Fruit fly (Drosophila melanogaster): ENCODE data around the gene CG18476.

Gene CG18476

dm6 chr3R:11650105-11651039, 27.5 kb downstream of the CG18476 start, which contains the start of the genes Csk and Elp1 (continued):
- TF ChIP-seq Hr51 (GFP tag; optimal IDR thresholded peaks at IDR 0.05): peak; percentile 40 to 51
- no peak for TF ChIP-seq Asciz (GFP tag; optimal IDR thresholded peaks at IDR 0.05)
- TF ChIP-seq CG6254 (GFP tag; optimal IDR thresholded peaks at IDR 0.05): no peak
- no peak for TF ChIP-seq Side (GFP tag; optimal IDR thresholded peaks at IDR 0.05)
- TF ChIP-seq CG7987 (GFP tag; optimal IDR thresholded peaks at IDR 0.05): no peak
- peak in 1 of 3 experiments; percentile 8 for TF ChIP-seq Stat92E (GFP tag; optimal IDR thresholded peaks at IDR 0.05)
- no peak for TF ChIP-seq ERR (GFP tag; optimal IDR thresholded peaks at IDR 0.05)
- TF ChIP-seq fru (optimal IDR thresholded peaks at IDR 0.05): no peak
- no peak for TF ChIP-seq NK7.1 (GFP tag; optimal IDR thresholded peaks at IDR 0.05)
- no peak for TF ChIP-seq Taf1 (GFP tag; IDR thresholded peaks at IDR 0.05)
- no peak for TF ChIP-seq CG1024 (GFP tag; IDR thresholded peaks at IDR 0.05)
- no peak for TF ChIP-seq CG34224 (GFP tag; IDR thresholded peaks at IDR 0.05; ENCODE audit: partially characterized antibody)
- TF ChIP-seq H2.0 (GFP tag; IDR thresholded peaks at IDR 0.05): 0 out of 2 replicates have a peak, but pooled peaks have one; percentile 17
- no peak for TF ChIP-seq B-H1 (GFP tag; IDR thresholded peaks at IDR 0.05)
- peak; percentile 4 for TF ChIP-seq Antp (GFP tag; optimal IDR thresholded peaks at IDR 0.05)
- TF ChIP-seq Blimp-1 (GFP tag; optimal IDR thresholded peaks at IDR 0.05): peak; percentile 28
- TF ChIP-seq odd (GFP tag; optimal IDR thresholded peaks at IDR 0.05): no peak
- TF ChIP-seq yki (optimal IDR thresholded peaks at IDR 0.05): no peak
- TF ChIP-seq CG30403 (GFP tag; optimal IDR thresholded peaks at IDR 0.05): peak; percentile 75
- TF ChIP-seq fd102C (GFP tag; optimal IDR thresholded peaks at IDR 0.05): peak; percentile 34
- TF ChIP-seq CG1832 (GFP tag; optimal IDR thresholded peaks at IDR 0.05): no peak
- TF ChIP-seq CG17829 (tag; optimal IDR thresholded peaks at IDR 0.05): peak; percentile 73
- TF ChIP-seq bsh (GFP tag; optimal IDR thresholded peaks at IDR 0.05): peak in 1 of 2 experiments; percentile 40
- peak; percentile 18 for TF ChIP-seq run (tag; optimal IDR thresholded peaks at IDR 0.05)
- TF ChIP-seq gt (GFP tag; IDR thresholded peaks at IDR 0.05): no peak
- peak; percentile 30 for TF ChIP-seq Jarid2 (GFP tag; optimal IDR thresholded peaks at IDR 0.05)
- no peak for TF ChIP-seq p53 (GFP tag; optimal IDR thresholded peaks at IDR 0.05)
- peak; percentile 41 for TF ChIP-seq HLH54F (GFP tag; optimal IDR thresholded peaks at IDR 0.05)
- TF ChIP-seq E2f2 (GFP tag; IDR thresholded peaks at IDR 0.05): peak; percentile 40
- no peak for TF ChIP-seq lov (optimal IDR thresholded peaks at IDR 0.05)
- TF ChIP-seq lov (GFP tag; IDR thresholded peaks at IDR 0.05): no peak
- TF ChIP-seq insv (GFP tag; optimal IDR thresholded peaks at IDR 0.05): peak in 1 of 2 experiments; percentile 59
- TF ChIP-seq ewg (GFP tag; optimal IDR thresholded peaks at IDR 0.05): peak; percentile 73
- peak; percentile 19 for TF ChIP-seq zen (tag; optimal IDR thresholded peaks at IDR 0.05)
- no peak for TF ChIP-seq CG9876 (GFP tag; optimal IDR thresholded peaks at IDR 0.05)
- TF ChIP-seq BEAF-32 (GFP tag; optimal IDR thresholded peaks at IDR 0.05): peak; percentile 55
- TF ChIP-seq peb (GFP tag; IDR thresholded peaks at IDR 0.05): no peak
- TF ChIP-seq lilli (GFP tag; optimal IDR thresholded peaks at IDR 0.05): peak; percentile 55
- TF ChIP-seq mld (GFP tag; IDR thresholded peaks at IDR 0.05; ENCODE audit: partially characterized antibody): no peak
- TF ChIP-seq ssp (GFP tag; IDR thresholded peaks at IDR 0.05): 0 out of 2 replicates have a peak, but pooled peaks have one; percentile 12
- no peak for TF ChIP-seq CG16863 (GFP tag; optimal IDR thresholded peaks at IDR 0.05)
- TF ChIP-seq jigr1 (GFP tag; IDR thresholded peaks at IDR 0.05): peak; percentile 24; the same call in 1 of the 3 replicates
- TF ChIP-seq CG2129 (GFP tag; IDR thresholded peaks at IDR 0.05; ENCODE audit: partially characterized antibody): no peak
- TF ChIP-seq CG3838 (GFP tag; optimal IDR thresholded peaks at IDR 0.05): no peak
- TF ChIP-seq zen2 (GFP tag; IDR thresholded peaks at IDR 0.05; ENCODE audit: partially characterized antibody): no peak
- TF ChIP-seq CG5245 (GFP tag; optimal IDR thresholded peaks at IDR 0.05): peak; percentile 12
- TF ChIP-seq HLH4C (GFP tag; IDR thresholded peaks at IDR 0.05; ENCODE audit: partially characterized antibody): no peak
- TF ChIP-seq hth (optimal IDR thresholded peaks at IDR 0.05): no peak
- no peak for TF ChIP-seq gsb (GFP tag; IDR thresholded peaks at IDR 0.05)
